Worm (Caenorhabditis elegans): ENCODE data around the gene glb-25.

- peak; percentile 94 for TF ChIP-seq blmp-1 (tag; optimal IDR thresholded peaks at IDR 0.05; ENCODE audit: insufficient read depth)
- TF ChIP-seq elt-1 (tag; optimal IDR thresholded peaks at IDR 0.05), result no peak
- TF ChIP-seq ztf-4 (tag; optimal IDR thresholded peaks at IDR 0.05), result no peak
- TF ChIP-seq snpc-4 (tag; optimal IDR thresholded peaks at IDR 0.05), result no peak
- TF ChIP-seq peb-1 (tag; optimal IDR thresholded peaks at IDR 0.05), result no peak
- TF ChIP-seq ama-1 (optimal IDR thresholded peaks at IDR 0.05), result no peak
- TF ChIP-seq dmd-4 (tag; optimal IDR thresholded peaks at IDR 0.05), result no peak
- no peak for TF ChIP-seq unc-62 (GFP tag; optimal IDR thresholded peaks at IDR 0.05)
- TF ChIP-seq gmeb-1 (tag; optimal IDR thresholded peaks at IDR 0.05), result peak; percentile 63
- TF ChIP-seq ZK546.5 (tag; optimal IDR thresholded peaks at IDR 0.05), result no peak
- no peak for TF ChIP-seq zag-1 (tag; optimal IDR thresholded peaks at IDR 0.05)
- no peak for TF ChIP-seq elt-3 (tag; optimal IDR thresholded peaks at IDR 0.05)
Observed at ce11 chrV:1892567-1893277, 45.3 kb upstream of the glb-25 start, which contains the start of gene zig-11.

All from whole organism, L2 larva.